Worm (Caenorhabditis elegans): ENCODE data around the gene ced-4.

ced-4 gene

ce11 chrIII:4837429-4837828 lies 14.7 kb upstream of the ced-4 start, which contains the start of the genes acbp-7 and F26A1.19:
Gene acbp-7 (plus strand): TSS chrIII:4837729.
Gene F26A1.19 (plus strand): TSS chrIII:4837731.
- TF ChIP-seq unc-39 (tag; optimal IDR thresholded peaks at IDR 0.05) (no peak), bed-3 (GFP tag; optimal IDR thresholded peaks at IDR 0.05) (no peak), flh-1 (GFP tag; optimal IDR thresholded peaks at IDR 0.05) (no peak), nhr-12 (tag; optimal IDR thresholded peaks at IDR 0.05) (no peak), M03D4.4 (tag; optimal IDR thresholded peaks at IDR 0.05) (no peak), mls-2 (tag; optimal IDR thresholded peaks at IDR 0.05) (no peak), unc-62 (GFP tag; optimal IDR thresholded peaks at IDR 0.05) (no peak), lin-32 (GFP tag; optimal IDR thresholded peaks at IDR 0.05) (no peak), sem-2 (GFP tag; optimal IDR thresholded peaks at IDR 0.05) (no peak), ztf-11 (tag; optimal IDR thresholded peaks at IDR 0.05) (no peak), nhr-28 (tag; optimal IDR thresholded peaks at IDR 0.05) (no peak), cnd-1 (tag; optimal IDR thresholded peaks at IDR 0.05) (no peak), nhr-237 (tag; optimal IDR thresholded peaks at IDR 0.05) (no peak), ceh-43 (GFP tag; optimal IDR thresholded peaks at IDR 0.05) (no peak), blmp-1 (tag; optimal IDR thresholded peaks at IDR 0.05) (no peak), unc-120 (tag; optimal IDR thresholded peaks at IDR 0.05; ENCODE audit: poor library complexity, severe bottlenecking) (no peak), ham-2 (GFP tag; optimal IDR thresholded peaks at IDR 0.05) (no peak), hlh-1 (tag; optimal IDR thresholded peaks at IDR 0.05) (no peak), mep-1 (tag; optimal IDR thresholded peaks at IDR 0.05) (no peak)

- TF ChIP-seq pha-4 (tag; optimal IDR thresholded peaks at IDR 0.05) = no peak
- TF ChIP-seq drap-1 (GFP tag; optimal IDR thresholded peaks at IDR 0.05) = no peak
- no peak for TF ChIP-seq mls-2 (tag; optimal IDR thresholded peaks at IDR 0.05)
- no peak for TF ChIP-seq cnd-1 (tag; optimal IDR thresholded peaks at IDR 0.05)
- TF ChIP-seq bed-3 (GFP tag; optimal IDR thresholded peaks at IDR 0.05) = no peak
- TF ChIP-seq elt-3 (tag; optimal IDR thresholded peaks at IDR 0.05) = no peak
- TF ChIP-seq nhr-28 (tag; optimal IDR thresholded peaks at IDR 0.05) = no peak
- TF ChIP-seq lsy-2 (tag; optimal IDR thresholded peaks at IDR 0.05) = no peak
- TF ChIP-seq tbx-8 (GFP tag; optimal IDR thresholded peaks at IDR 0.05) = no peak
Observed at ce11 chrIII:4842173-4842572, 10.0 kb upstream of the ced-4 start, which contains the start of gene clec-156. Gene clec-156 (minus strand): TSS chrIII:4842273.

ce11 chrIII:4844327-4844726 lies 7.8 kb upstream of the ced-4 start, which contains the start of the genes clec-157 and fkh-5:
Gene clec-157 (minus strand): TSS chrIII:4844427.
Gene fkh-5 (plus strand): TSS chrIII:4844662.
- no peak for TF ChIP-seq unc-39 (tag; optimal IDR thresholded peaks at IDR 0.05)
- no peak for TF ChIP-seq zip-8 (tag; optimal IDR thresholded peaks at IDR 0.05)
- no peak for TF ChIP-seq tbx-8 (GFP tag; optimal IDR thresholded peaks at IDR 0.05)
- no peak for TF ChIP-seq nhr-28 (tag; optimal IDR thresholded peaks at IDR 0.05)
- no peak for TF ChIP-seq ceh-43 (GFP tag; optimal IDR thresholded peaks at IDR 0.05)
- TF ChIP-seq drap-1 (GFP tag; optimal IDR thresholded peaks at IDR 0.05) = no peak
- TF ChIP-seq bed-3 (GFP tag; optimal IDR thresholded peaks at IDR 0.05) = no peak
- TF ChIP-seq snpc-4 (tag; optimal IDR thresholded peaks at IDR 0.05) = no peak
- no peak for TF ChIP-seq elt-1 (tag; optimal IDR thresholded peaks at IDR 0.05; ENCODE audit: borderline replicate concordance, insufficient read depth)
- no peak for TF ChIP-seq lin-13 (tag; optimal IDR thresholded peaks at IDR 0.05)
- no peak for TF ChIP-seq mls-2 (tag; optimal IDR thresholded peaks at IDR 0.05)
- TF ChIP-seq nhr-76 (tag; optimal IDR thresholded peaks at IDR 0.05) = no peak
- TF ChIP-seq nhr-2 (tag; optimal IDR thresholded peaks at IDR 0.05) = no peak
- TF ChIP-seq hlh-1 (tag; optimal IDR thresholded peaks at IDR 0.05) = no peak
- TF ChIP-seq blmp-1 (tag; optimal IDR thresholded peaks at IDR 0.05) = no peak
- TF ChIP-seq unc-120 (tag; optimal IDR thresholded peaks at IDR 0.05; ENCODE audit: poor library complexity, severe bottlenecking) = no peak

- TF ChIP-seq ceh-43 (GFP tag; optimal IDR thresholded peaks at IDR 0.05) (no peak), ceh-39 (tag; optimal IDR thresholded peaks at IDR 0.05) (no peak), unc-39 (tag; optimal IDR thresholded peaks at IDR 0.05) (no peak), lsy-2 (tag; optimal IDR thresholded peaks at IDR 0.05) (no peak), sem-2 (GFP tag; optimal IDR thresholded peaks at IDR 0.05) (no peak), sptf-1 (tag; optimal IDR thresholded peaks at IDR 0.05) (no peak), cnd-1 (tag; optimal IDR thresholded peaks at IDR 0.05) (no peak), ham-2 (GFP tag; optimal IDR thresholded peaks at IDR 0.05) (no peak), bed-3 (GFP tag; optimal IDR thresholded peaks at IDR 0.05) (no peak), unc-120 (tag; optimal IDR thresholded peaks at IDR 0.05; ENCODE audit: poor library complexity, severe bottlenecking) (no peak), flh-1 (GFP tag; optimal IDR thresholded peaks at IDR 0.05) (no peak), unc-62 (GFP tag; optimal IDR thresholded peaks at IDR 0.05) (no peak), M03D4.4 (tag; optimal IDR thresholded peaks at IDR 0.05) (no peak), ztf-11 (tag; optimal IDR thresholded peaks at IDR 0.05) (no peak), pha-4 (tag; optimal IDR thresholded peaks at IDR 0.05) (no peak), ces-1 (GFP tag; optimal IDR thresholded peaks at IDR 0.05) (no peak)
Observed at ce11 chrIII:4849739-4850138, 2.4 kb upstream of the ced-4 start, which contains the start of gene nonu-1. Gene nonu-1 (minus strand): TSS chrIII:4849907.
